Worm (Caenorhabditis elegans): ENCODE measurements around the gene meg-3.

DNA sequence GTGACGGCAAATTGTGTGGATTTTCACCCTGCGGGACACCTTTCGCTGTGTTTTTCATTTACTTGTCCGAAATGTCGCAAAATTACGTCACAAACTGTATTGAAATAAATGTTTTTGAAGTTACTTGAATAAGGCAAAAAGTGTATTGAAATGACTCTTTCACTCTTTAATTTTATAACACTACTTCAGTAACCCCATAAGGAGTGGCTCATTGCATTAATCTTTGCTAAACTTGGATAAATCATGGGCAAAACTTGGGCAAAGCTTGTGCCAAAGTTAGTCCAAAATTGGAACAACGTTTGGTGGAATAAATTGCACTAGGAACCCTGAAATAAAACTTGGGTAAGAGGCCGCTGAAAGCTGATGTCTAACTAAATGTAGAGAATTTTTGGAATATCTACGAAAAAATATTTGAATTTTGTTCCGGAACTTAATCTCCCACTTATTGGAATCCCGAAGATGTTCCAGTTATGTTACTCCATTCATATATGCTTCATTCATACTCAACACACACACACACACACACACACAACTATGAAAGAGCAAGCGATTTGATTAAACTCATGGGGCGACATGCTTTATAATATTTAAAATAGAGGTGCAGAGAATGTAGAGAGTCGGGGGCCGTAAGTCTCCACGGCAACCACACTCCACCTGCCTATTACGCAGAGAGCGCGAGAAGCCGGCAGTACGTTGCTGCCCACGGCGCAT, 23.2 kb upstream of the meg-3 start, which contains the start of gene Y102A11A.9:
- TF ChIP-seq nhr-28 (tag; optimal IDR thresholded peaks at IDR 0.05) (no peak), lsy-2 (tag; optimal IDR thresholded peaks at IDR 0.05) (no peak), ces-1 (GFP tag; optimal IDR thresholded peaks at IDR 0.05) (no peak), snpc-4 (tag; optimal IDR thresholded peaks at IDR 0.05) (no peak), nhr-237 (tag; optimal IDR thresholded peaks at IDR 0.05) (no peak), elt-1 (tag; optimal IDR thresholded peaks at IDR 0.05; ENCODE audit: borderline replicate concordance, insufficient read depth) (no peak), elt-3 (tag; optimal IDR thresholded peaks at IDR 0.05) (no peak), bed-3 (GFP tag; optimal IDR thresholded peaks at IDR 0.05) (no peak), nhr-76 (tag; optimal IDR thresholded peaks at IDR 0.05) (no peak), unc-39 (tag; optimal IDR thresholded peaks at IDR 0.05) (no peak), ceh-39 (tag; optimal IDR thresholded peaks at IDR 0.05) (no peak), nhr-12 (tag; optimal IDR thresholded peaks at IDR 0.05) (no peak), flh-1 (GFP tag; optimal IDR thresholded peaks at IDR 0.05) (no peak)

Measured in whole organism, mixed stage, embryonic.